Worm (Caenorhabditis elegans): ENCODE results near the gene srw-73.

ce11 chrV:16622754-16623261 lies 34.5 kb upstream of the srw-73 start, which contains the start of gene Y70C5A.2:
- TF ChIP-seq nhr-23 (tag; optimal IDR thresholded peaks at IDR 0.05) (no peak), nhr-77 (tag; optimal IDR thresholded peaks at IDR 0.05) (no peak), zag-1 (tag; optimal IDR thresholded peaks at IDR 0.05) (no peak), crh-2 (tag; optimal IDR thresholded peaks at IDR 0.05) (no peak)

Measured in whole organism, L2 larva.